Worm (Caenorhabditis elegans) whole organism, L3 larva: ENCODE data around the gene W04H10.1.
"Not testable (repeated sequence)": the region's sequence is repeated elsewhere in the genome, so short reads cannot be mapped to it uniquely, and the experiment has no call there.

Experiments used
- R02D3.7 ChIP-seq: fragments of 150-350 bp; optimal IDR thresholded peaks from 2 replicates; lab custom pipeline; 2014; ENCODE audit warnings: missing biosample characterization, missing genetic modification characterization
- ZK546.5 ChIP-seq: sonication (generic microtip); optimal IDR thresholded peaks from 2 replicates; lab custom pipeline; 2017; ENCODE audit warnings: missing biosample characterization, missing genetic modification characterization
- ceh-16 ChIP-seq: sonication (generic microtip); optimal IDR thresholded peaks from 2 replicates; lab custom pipeline; 2017; ENCODE audit warnings: missing biosample characterization, missing genetic modification characterization
- ceh-28 ChIP-seq: fragments of 150-350 bp; optimal IDR thresholded peaks from 2 replicates; lab custom pipeline; 2014; ENCODE audit warnings: missing biosample characterization, missing genetic modification reagents, missing genetic modification characterization
- ceh-82 ChIP-seq: fragments of 150-350 bp; optimal IDR thresholded peaks from 2 replicates; lab custom pipeline; 2014; ENCODE audit warnings: missing biosample characterization, missing genetic modification characterization
- ceh-9 ChIP-seq: sonication (generic microtip); optimal IDR thresholded peaks from 2 replicates; lab custom pipeline; 2018; ENCODE audit warnings: missing biosample characterization, missing genetic modification characterization
- egl-27 ChIP-seq: sonication (generic microtip); optimal IDR thresholded peaks from 4 replicates; lab custom pipeline; 2017; ENCODE audit warnings: missing biosample characterization, missing genetic modification reagents, missing genetic modification characterization
- egl-5 ChIP-seq: fragments of 150-350 bp; optimal IDR thresholded peaks from 2 replicates; lab custom pipeline; 2017; ENCODE audit warnings: missing biosample characterization, missing genetic modification reagents, missing genetic modification characterization, inconsistent platforms
- elt-1 ChIP-seq: fragments of 150-350 bp; optimal IDR thresholded peaks from 2 replicates; lab custom pipeline; 2014; ENCODE audit warnings: missing biosample characterization, missing genetic modification characterization
- elt-2 ChIP-seq: sonication (generic microtip); optimal IDR thresholded peaks from 2 replicates; lab custom pipeline; 2016; ENCODE audit warnings: missing genetic modification reagents, mild to moderate bottlenecking, missing genetic modification characterization, missing compliant biosample characterization
- fkh-10 ChIP-seq: sonication (generic microtip); optimal IDR thresholded peaks from 2 replicates; lab custom pipeline; 2017; ENCODE audit warnings: missing biosample characterization, missing genetic modification reagents, missing genetic modification characterization
- fkh-2 ChIP-seq: fragments of 150-350 bp; optimal IDR thresholded peaks from 2 replicates; lab custom pipeline; 2014; ENCODE audit warnings: missing biosample characterization, missing genetic modification reagents, missing genetic modification characterization
- fos-1 ChIP-seq: fragments of 150-350 bp; optimal IDR thresholded peaks from 2 replicates; lab custom pipeline; 2014; ENCODE audit warnings: missing biosample characterization, missing genetic modification characterization
- hmg-11 ChIP-seq: sonication (generic microtip); optimal IDR thresholded peaks from 2 replicates; lab custom pipeline; 2016; ENCODE audit warnings: missing genetic modification characterization, missing compliant biosample characterization
- jun-1 ChIP-seq: fragments of 150-350 bp; optimal IDR thresholded peaks from 2 replicates; lab custom pipeline; 2014; ENCODE audit warnings: missing biosample characterization, missing genetic modification reagents, missing genetic modification characterization
- lin-39 ChIP-seq: fragments of 150-350 bp; optimal IDR thresholded peaks from 2 replicates; lab custom pipeline; 2018; ENCODE audit warnings: missing biosample characterization, missing genetic modification reagents, missing genetic modification characterization
- lsy-12 ChIP-seq: sonication (generic microtip); optimal IDR thresholded peaks from 2 replicates; lab custom pipeline; 2016; ENCODE audit warnings: mild to moderate bottlenecking, missing genetic modification characterization, missing compliant biosample characterization
- mml-1 ChIP-seq: fragments of 150-350 bp; sonication (generic microtip); optimal IDR thresholded peaks from 3 replicates; lab custom pipeline; 2014; ENCODE audit warnings: missing biosample characterization, missing genetic modification characterization
- nhr-11 ChIP-seq: fragments of 150-350 bp; optimal IDR thresholded peaks from 2 replicates; lab custom pipeline; 2014; ENCODE audit warnings: missing biosample characterization, missing genetic modification characterization
- nhr-12 ChIP-seq: fragments of 150-350 bp; optimal IDR thresholded peaks from 2 replicates; lab custom pipeline; 2014; ENCODE audit warnings: missing biosample characterization, missing genetic modification characterization
- nhr-23 ChIP-seq: fragments of 150-350 bp; optimal IDR thresholded peaks from 2 replicates; lab custom pipeline; 2014; ENCODE audit warnings: missing biosample characterization, missing genetic modification reagents, missing genetic modification characterization
- nhr-237 ChIP-seq: fragments of 150-350 bp; optimal IDR thresholded peaks from 2 replicates; lab custom pipeline; 2014; ENCODE audit warnings: missing biosample characterization, missing genetic modification characterization
- nhr-25 ChIP-seq: sonication (generic microtip); optimal IDR thresholded peaks from 2 replicates; lab custom pipeline; 2017; ENCODE audit warnings: missing biosample characterization, missing genetic modification characterization
- nhr-43 ChIP-seq: sonication (generic microtip); optimal IDR thresholded peaks from 2 replicates; lab custom pipeline; 2016; ENCODE audit warnings: mild to moderate bottlenecking, missing genetic modification characterization, missing compliant biosample characterization; ENCODE audit not compliant: poor library complexity, severe bottlenecking
- nhr-77 ChIP-seq: fragments of 150-350 bp; optimal IDR thresholded peaks from 2 replicates; lab custom pipeline; 2014; ENCODE audit warnings: missing biosample characterization, missing genetic modification characterization
- pha-4 ChIP-seq: fragments of 150-350 bp; optimal IDR thresholded peaks from 2 replicates; lab custom pipeline; 2014; ENCODE audit warnings: missing biosample characterization, missing genetic modification reagents, missing genetic modification characterization
- pqm-1 ChIP-seq: fragments of 150-350 bp; optimal IDR thresholded peaks from 2 replicates; lab custom pipeline; 2017; ENCODE audit warnings: missing biosample characterization, missing genetic modification characterization, inconsistent platforms
- skn-1 ChIP-seq: fragments of 150-350 bp; optimal IDR thresholded peaks from 2 replicates; lab custom pipeline; 2014; ENCODE audit warnings: missing biosample characterization, missing genetic modification characterization
- snpc-4 ChIP-seq: fragments of 150-350 bp; optimal IDR thresholded peaks from 2 replicates; lab custom pipeline; 2014; ENCODE audit warnings: missing biosample characterization, missing genetic modification characterization
- tbx-2 ChIP-seq: sonication (generic microtip); optimal IDR thresholded peaks from 2 replicates; lab custom pipeline; 2016; ENCODE audit warnings: mild to moderate bottlenecking, missing genetic modification characterization, missing compliant biosample characterization
- unc-62 ChIP-seq: fragments of 150-350 bp; sonication (generic microtip); optimal IDR thresholded peaks from 4 replicates; lab custom pipeline; 2014; ENCODE audit warnings: missing biosample characterization, missing genetic modification reagents, missing genetic modification characterization
- ztf-11 ChIP-seq: fragments of 150-350 bp; optimal IDR thresholded peaks from 2 replicates; lab custom pipeline; 2014; ENCODE audit warnings: missing biosample characterization, missing genetic modification characterization
- ztf-4 ChIP-seq: fragments of 150-350 bp; optimal IDR thresholded peaks from 2 replicates; lab custom pipeline; 2014; ENCODE audit warnings: missing biosample characterization, missing genetic modification characterization

W04H10.1 gene

ce11 chrII:605267-605666 is 3.6 kb upstream of the W04H10.1 start, which contains the start of gene W04H10.2:
Gene W04H10.2, plus strand, starts transcription at chrII:605567.
- TF ChIP-seq fkh-2 (no peak), tbx-2 (tag; lab: Kevin White, UChicago) (no peak), pha-4 (no peak), nhr-25 (tag; lab: Kevin White, UChicago) (no peak), elt-2 (no peak), ceh-9 (no peak), R02D3.7 (no peak), jun-1 (tag; lab: Kevin White, UChicago) (no peak), elt-1 (tag; lab: Kevin White, UChicago) (no peak), fos-1 (no peak), ztf-4 (tag; lab: Kevin White, UChicago) (no peak), egl-27 (tag; lab: Kevin White, UChicago) (no peak), ceh-28 (no peak), nhr-23 (tag; lab: Kevin White, UChicago) (no peak), snpc-4 (tag; lab: Kevin White, UChicago) (no peak), pqm-1 (tag; lab: Kevin White, UChicago) (no peak), ZK546.5 (no peak), skn-1 (no peak), unc-62 (GFP tag; lab: Kevin White, UChicago) (no peak), fkh-10 (GFP tag; lab: Kevin White, UChicago) (no peak)

- TF ChIP-seq lin-39 (tag; lab: Kevin White, UChicago) (no peak), nhr-12 (tag; lab: Kevin White, UChicago) (no peak), egl-27 (tag; lab: Kevin White, UChicago) (no peak), lsy-12 (tag; lab: Kevin White, UChicago) (no peak), pqm-1 (tag; lab: Kevin White, UChicago) (no peak), nhr-237 (tag; lab: Kevin White, UChicago) (no peak), egl-5 (tag; lab: Kevin White, UChicago) (no peak), ztf-11 (tag; lab: Kevin White, UChicago) (no peak), R02D3.7 (no peak), hmg-11 (no peak), ztf-4 (tag; lab: Kevin White, UChicago) (no peak), ceh-82 (tag; lab: Kevin White, UChicago) (no peak), elt-2 (no peak), nhr-43 (no peak), ZK546.5 (no peak), nhr-77 (tag; lab: Kevin White, UChicago) (no peak), ceh-16 (no peak)
- TF ChIP-seq, all 47 proteins: peak for 0
These were observed 2.8 kb upstream of the W04H10.1 start, which contains the start of gene W04H10.5 for ce11 chrII:606033-606432. Gene W04H10.5, plus strand, starts transcription at chrII:606333.

- TF ChIP-seq R02D3.7, result no peak
- peak; percentile 22 for TF ChIP-seq nhr-25 (tag; lab: Kevin White, UChicago)
These were observed 516 bp upstream of the W04H10.1 start, which contains the start of gene W04H10.6 for ce11 chrII:608341-608740. Gene W04H10.6, minus strand, starts transcription at chrII:608441.

- TF ChIP-seq mml-1 (tag; lab: Kevin White, UChicago); nhr-11 (tag; lab: Kevin White, UChicago); fos-1: not testable (repeated sequence)
These were observed 3.5 kb downstream of the W04H10.1 start, which contains the start of gene clec-118 for ce11 chrII:612361-612760. Gene clec-118, minus strand, starts transcription at chrII:612461.

- no peak for TF ChIP-seq snpc-4 (tag; lab: Kevin White, UChicago)
- TF ChIP-seq ceh-28, result peak; percentile 84
These were observed 5.8 kb downstream of the W04H10.1 start for ce11 chrII:614701-615100.

- TF ChIP-seq R02D3.7 (no peak), pha-4 (peak; percentile 63), nhr-77 (tag; lab: Kevin White, UChicago) (no peak), pqm-1 (tag; lab: Kevin White, UChicago) (peak; percentile 70), nhr-12 (tag; lab: Kevin White, UChicago) (no peak), elt-2 (peak; percentile 64)
These were observed 12.3 kb downstream of the W04H10.1 start for ce11 chrII:621141-621540.
